Fruit fly (Drosophila melanogaster) whole organism, pupa: Measurements from ENCODE around the gene Vps16A.

Experiments
- CG10348 ChIP-seq: fragments of 200-800 bp; sonication (Bioruptor generic); IDR thresholded peaks from 2 replicates; pipeline ENCODE4 v1.3.6; 2022; ENCODE audit warnings: missing biosample characterization, missing genetic modification characterization
- CG13204 ChIP-seq: fragments of 200-800 bp; sonication (Bioruptor generic); optimal IDR thresholded peaks from 2 replicates; lab custom pipeline; 2018; ENCODE audit warnings: missing biosample characterization, mild to moderate bottlenecking, missing genetic modification characterization, moderate library complexity
- CG14655 ChIP-seq: fragments of 200-800 bp; sonication (Bioruptor generic); optimal IDR thresholded peaks from 3 replicates; lab custom pipeline; 2017; ENCODE audit warnings: mild to moderate bottlenecking, missing biosample characterization, missing genetic modification reagents, missing genetic modification characterization
- CG15710 ChIP-seq: fragments of 200-800 bp; sonication (Bioruptor generic); optimal IDR thresholded peaks from 2 replicates; lab custom pipeline; 2018; ENCODE audit warnings: missing biosample characterization, mild to moderate bottlenecking, missing genetic modification characterization, moderate library complexity
- CG8159 ChIP-seq: fragments of 200-800 bp; sonication (Bioruptor generic); optimal IDR thresholded peaks from 3 replicates; lab custom pipeline; 2018; ENCODE audit warnings: missing biosample characterization, mild to moderate bottlenecking, missing genetic modification characterization, moderate library complexity
- CG8301 ChIP-seq: fragments of 200-800 bp; sonication (Bioruptor generic); optimal IDR thresholded peaks from 2 replicates; lab custom pipeline; 2018; ENCODE audit warnings: missing biosample characterization, mild to moderate bottlenecking, missing genetic modification characterization
- D1 ChIP-seq: fragments of 200-800 bp; sonication (Bioruptor generic); optimal IDR thresholded peaks from 2 replicates; lab custom pipeline; 2018; ENCODE audit warnings: missing biosample characterization, mild to moderate bottlenecking, missing genetic modification characterization, moderate library complexity
- EcR ChIP-seq: fragments of 200-800 bp; sonication (Bioruptor generic); optimal IDR thresholded peaks from 3 replicates; lab custom pipeline; 2019; ENCODE audit warnings: missing biosample characterization, missing genetic modification characterization, mild to moderate bottlenecking, moderate library complexity, missing genetic modification reagents
- Ets98B ChIP-seq: fragments of 200-800 bp; sonication (Bioruptor generic); IDR thresholded peaks from 2 replicates; pipeline ENCODE4 v1.3.6; 2022; ENCODE audit warnings: missing biosample characterization, missing genetic modification characterization
- Pif1A ChIP-seq: fragments of 200-800 bp; sonication (Bioruptor generic); optimal IDR thresholded peaks from 3 replicates; lab custom pipeline; 2016; ENCODE audit warnings: missing biosample characterization, missing genetic modification characterization
- Snoo ChIP-seq: fragments of 200-800 bp; sonication (Bioruptor generic); optimal IDR thresholded peaks from 3 replicates; lab custom pipeline; 2017; ENCODE audit warnings: missing biosample characterization, mild to moderate bottlenecking, missing genetic modification characterization, inconsistent platforms
- fd96Ca ChIP-seq: fragments of 200-800 bp; sonication (Bioruptor generic); IDR thresholded peaks from 3 replicates; pipeline ENCODE4 v1.3.6; 2022; ENCODE audit warnings: missing biosample characterization, missing genetic modification characterization
- rn ChIP-seq: fragments of 200-800 bp; sonication (Bioruptor generic); IDR thresholded peaks from 2 replicates; pipeline ENCODE4 v1.3.6; 2022; ENCODE audit warnings: missing biosample characterization, missing genetic modification characterization

dm6 chr3R:9240554-9240953, 26.3 kb upstream of the Vps16A start, which contains the start of gene D1:
- TF ChIP-seq CG10348 (GFP tag; lab: Robert Waterston, UW): no peak
- no peak for TF ChIP-seq Ets98B (GFP tag; lab: Robert Waterston, UW)
- no peak for TF ChIP-seq CG13204 (GFP tag; lab: Kevin White, UChicago)
- no peak for TF ChIP-seq CG8159 (tag; lab: Kevin White, UChicago)
- TF ChIP-seq Pif1A (GFP tag; lab: Kevin White, UChicago): no peak
- no peak for TF ChIP-seq Snoo (tag; lab: Kevin White, UChicago)
- TF ChIP-seq CG8301 (tag; lab: Kevin White, UChicago): no peak
- no peak for TF ChIP-seq CG14655 (GFP tag; lab: Kevin White, UChicago)
- no peak for TF ChIP-seq fd96Ca (GFP tag; lab: Robert Waterston, UW)
- no peak for TF ChIP-seq CG15710 (tag; lab: Kevin White, UChicago)
- TF ChIP-seq rn (GFP tag; lab: Robert Waterston, UW): no peak
- TF ChIP-seq EcR: no peak
- no peak for TF ChIP-seq D1
